Fruit fly (Drosophila melanogaster) whole organism, pupa: ENCODE data around the gene Ptp99A.

Experiments
- CG12605 ChIP-seq: fragments of 200-800 bp; sonication (Bioruptor generic); IDR thresholded peaks from 2 replicates; pipeline ENCODE4 v1.3.6; 2022; ENCODE audit warnings: missing biosample characterization, missing genetic modification characterization
- CG15710 ChIP-seq: fragments of 200-800 bp; sonication (Bioruptor generic); optimal IDR thresholded peaks from 2 replicates; lab custom pipeline; 2018; ENCODE audit warnings: missing biosample characterization, mild to moderate bottlenecking, missing genetic modification characterization, moderate library complexity
- CG32121 ChIP-seq: fragments of 200-800 bp; sonication (Bioruptor generic); IDR thresholded peaks from 2 replicates; pipeline ENCODE4 v1.3.6; 2022; ENCODE audit warnings: missing biosample characterization, missing genetic modification characterization
- CG34367 ChIP-seq: fragments of 200-800 bp; sonication (Bioruptor generic); optimal IDR thresholded peaks from 2 replicates; lab custom pipeline; 2018; ENCODE audit warnings: missing biosample characterization, mild to moderate bottlenecking, missing genetic modification characterization
- CG8301 ChIP-seq: fragments of 200-800 bp; sonication (Bioruptor generic); optimal IDR thresholded peaks from 2 replicates; lab custom pipeline; 2018; ENCODE audit warnings: missing biosample characterization, mild to moderate bottlenecking, missing genetic modification characterization
- Snoo ChIP-seq: fragments of 200-800 bp; sonication (Bioruptor generic); optimal IDR thresholded peaks from 3 replicates; lab custom pipeline; 2017; ENCODE audit warnings: missing biosample characterization, mild to moderate bottlenecking, missing genetic modification characterization, inconsistent platforms
- fd96Ca ChIP-seq: fragments of 200-800 bp; sonication (Bioruptor generic); IDR thresholded peaks from 3 replicates; pipeline ENCODE4 v1.3.6; 2022; ENCODE audit warnings: missing biosample characterization, missing genetic modification characterization

dm6 chr3R:29362391-29362790 lies 15.1 kb upstream of the Ptp99A start:
- TF ChIP-seq fd96Ca (GFP tag; lab: Robert Waterston, UW) (no peak), CG8301 (tag; lab: Kevin White, UChicago) (no peak), CG32121 (GFP tag; lab: Robert Waterston, UW) (no peak), CG15710 (no peak), Snoo (tag; lab: Kevin White, UChicago) (no peak), CG12605 (GFP tag; lab: Robert Waterston, UW) (no peak), CG34367 (tag; lab: Kevin White, UChicago) (no peak)
